Fruit fly (Drosophila melanogaster) whole organism, embryonic: ENCODE measurements around the gene ninaB.

Source experiments
- Abd-B ChIP-seq: fragments of 200-800 bp; sonication (Bioruptor generic); optimal IDR thresholded peaks from 2 replicates; lab custom pipeline; 2018; ENCODE audit warnings: missing biosample characterization, mild to moderate bottlenecking, missing genetic modification characterization, moderate library complexity
- Atf3 ChIP-seq: fragments of 200-800 bp; sonication (Bioruptor generic); optimal IDR thresholded peaks from 3 replicates; lab custom pipeline; 2016; ENCODE audit warnings: missing biosample characterization, missing genetic modification characterization
- C15 ChIP-seq: fragments of 200-800 bp; sonication (Bioruptor generic); IDR thresholded peaks from 3 replicates; pipeline ENCODE4 v1.3.6; 2022; ENCODE audit warnings: missing biosample characterization, missing genetic modification characterization
- CG11723 ChIP-seq: fragments of 200-800 bp; sonication (Bioruptor generic); optimal IDR thresholded peaks from 2 replicates; lab custom pipeline; 2017; ENCODE audit warnings: missing biosample characterization, mild to moderate bottlenecking, missing genetic modification characterization
- CG12659 ChIP-seq: fragments of 200-800 bp; sonication (Bioruptor generic); optimal IDR thresholded peaks from 3 replicates; lab custom pipeline; 2017; ENCODE audit warnings: mild to moderate bottlenecking, missing biosample characterization, missing genetic modification reagents, missing genetic modification characterization
- CG13287 ChIP-seq: fragments of 200-800 bp; sonication (Bioruptor generic); IDR thresholded peaks from 2 replicates; pipeline ENCODE4 v1.3.6; 2022; ENCODE audit warnings: missing biosample characterization, missing genetic modification characterization; ENCODE audit not compliant: partially characterized antibody
- CG15696 ChIP-seq: fragments of 200-800 bp; sonication (Bioruptor generic); optimal IDR thresholded peaks from 2 replicates; lab custom pipeline; 2019; ENCODE audit warnings: missing biosample characterization, mild to moderate bottlenecking, missing genetic modification characterization, moderate library complexity
- CG1602 ChIP-seq: fragments of 200-800 bp; sonication (Bioruptor generic); optimal IDR thresholded peaks from 3 replicates; lab custom pipeline; 2016; ENCODE audit warnings: missing biosample characterization, missing genetic modification characterization
- CG3065 ChIP-seq: fragments of 200-800 bp; sonication (Bioruptor generic); optimal IDR thresholded peaks from 2 replicates; lab custom pipeline; 2016; ENCODE audit warnings: missing biosample characterization, missing genetic modification characterization
- CG3163 ChIP-seq: fragments of 200-800 bp; sonication (Bioruptor generic); optimal IDR thresholded peaks from 3 replicates; lab custom pipeline; 2016; ENCODE audit warnings: missing biosample characterization, missing genetic modification characterization
- CG3281 ChIP-seq: fragments of 200-800 bp; sonication (Bioruptor generic); optimal IDR thresholded peaks from 3 replicates; lab custom pipeline; 2017; ENCODE audit warnings: missing biosample characterization, mild to moderate bottlenecking, missing genetic modification characterization
- CG34376 ChIP-seq: fragments of 200-800 bp; sonication (Bioruptor generic); optimal IDR thresholded peaks from 2 replicates; lab custom pipeline; 2018; ENCODE audit warnings: missing biosample characterization, mild to moderate bottlenecking, missing genetic modification characterization
- CG4328 ChIP-seq: fragments of 200-800 bp; sonication (Bioruptor generic); optimal IDR thresholded peaks from 3 replicates; lab custom pipeline; 2017; ENCODE audit warnings: missing biosample characterization, missing genetic modification reagents, missing genetic modification characterization
- CG4730 ChIP-seq: fragments of 200-800 bp; sonication (Bioruptor generic); IDR thresholded peaks from 2 replicates; pipeline ENCODE4 v1.3.6; 2022; ENCODE audit warnings: missing biosample characterization, missing genetic modification characterization
- CG4854 ChIP-seq: fragments of 200-800 bp; sonication (Bioruptor generic); optimal IDR thresholded peaks from 2 replicates; lab custom pipeline; 2016; ENCODE audit warnings: missing biosample characterization, missing genetic modification characterization, inconsistent platforms
- CG6254 ChIP-seq: fragments of 200-800 bp; sonication (Bioruptor generic); optimal IDR thresholded peaks from 3 replicates; lab custom pipeline; 2017; ENCODE audit warnings: mild to moderate bottlenecking, missing biosample characterization, missing genetic modification reagents, missing genetic modification characterization
- CG9727 ChIP-seq: fragments of 200-800 bp; sonication (Bioruptor generic); optimal IDR thresholded peaks from 3 replicates; lab custom pipeline; 2017; ENCODE audit warnings: missing biosample characterization, mild to moderate bottlenecking, missing genetic modification characterization
- D ChIP-seq, 2 experiments: fragments of 200-800 bp in 1 of 2; fragments of >200 bp in 1 of 2; sonication (Bioruptor generic) in 1 of 2; optimal IDR thresholded peaks; 2 replicates in 1 of 2; 3 replicates in 1 of 2; lab custom pipeline; 2017; ENCODE audit warnings: mild to moderate bottlenecking in 1 of 2, missing biosample characterization in 1 of 2, missing genetic modification characterization in 1 of 2, missing genetic modification reagents in 1 of 2
- E2f2 ChIP-seq: fragments of 200-800 bp; sonication (Bioruptor generic); IDR thresholded peaks from 2 replicates; pipeline ENCODE4 v1.3.6; 2022; ENCODE audit warnings: missing biosample characterization, missing genetic modification characterization
- HLH54F ChIP-seq: fragments of 200-800 bp; sonication (Bioruptor generic); optimal IDR thresholded peaks from 3 replicates; lab custom pipeline; 2016; ENCODE audit warnings: missing biosample characterization, missing genetic modification characterization
- Hr3 ChIP-seq: fragments of 200-800 bp; sonication (Bioruptor generic); optimal IDR thresholded peaks from 3 replicates; lab custom pipeline; 2016; ENCODE audit warnings: missing biosample characterization, missing genetic modification characterization
- Kr ChIP-seq: fragments of 200-800 bp; sonication (Bioruptor generic); optimal IDR thresholded peaks from 2 replicates; lab custom pipeline; 2017; ENCODE audit warnings: missing biosample characterization, mild to moderate bottlenecking, missing genetic modification characterization
- MBD-R2 ChIP-seq: fragments of 200-800 bp; sonication (Bioruptor generic); IDR thresholded peaks from 2 replicates; pipeline ENCODE4 v1.3.6; 2022; ENCODE audit warnings: missing biosample characterization, missing genetic modification characterization
- Nf-YA ChIP-seq: fragments of 200-800 bp; sonication (Bioruptor generic); IDR thresholded peaks from 2 replicates; pipeline ENCODE4 v1.3.6; 2022; ENCODE audit warnings: missing biosample characterization, missing genetic modification characterization
- Opbp ChIP-seq: fragments of 200-800 bp; sonication (Bioruptor generic); IDR thresholded peaks from 3 replicates; pipeline ENCODE4 v1.3.6; 2022; ENCODE audit warnings: missing biosample characterization, missing genetic modification characterization; ENCODE audit not compliant: partially characterized antibody
- Xrp1 ChIP-seq: fragments of 200-800 bp; sonication (Bioruptor generic); IDR thresholded peaks from 2 replicates; pipeline ENCODE4 v1.3.6; 2022; ENCODE audit warnings: missing biosample characterization, missing genetic modification characterization
- YL-1 ChIP-seq: fragments of 200-800 bp; sonication (Bioruptor generic); optimal IDR thresholded peaks from 3 replicates; lab custom pipeline; 2017; ENCODE audit warnings: missing biosample characterization, mild to moderate bottlenecking, missing genetic modification characterization
- abd-A ChIP-seq: fragments of 200-800 bp; sonication (Bioruptor generic); optimal IDR thresholded peaks from 3 replicates; lab custom pipeline; 2019; ENCODE audit warnings: missing biosample characterization, mild to moderate bottlenecking, missing genetic modification characterization, moderate library complexity
- amos ChIP-seq: fragments of 200-800 bp; sonication (Bioruptor generic); IDR thresholded peaks from 2 replicates; pipeline ENCODE4 v1.3.6; 2022; ENCODE audit warnings: missing biosample characterization, missing genetic modification characterization; ENCODE audit not compliant: partially characterized antibody
- ap ChIP-seq: fragments of 200-800 bp; sonication (Bioruptor generic); IDR thresholded peaks from 2 replicates; pipeline ENCODE4 v1.3.6; 2022; ENCODE audit warnings: missing biosample characterization, missing genetic modification characterization
- crp ChIP-seq, 2 experiments: fragments of 200-800 bp; sonication (Bioruptor generic); optimal IDR thresholded peaks; 2 replicates in 1 of 2; 3 replicates in 1 of 2; lab custom pipeline; 2017; ENCODE audit warnings: missing biosample characterization in 2 of 2, missing genetic modification characterization in 2 of 2, mild to moderate bottlenecking in 1 of 2, moderate library complexity in 1 of 2
- exex ChIP-seq: fragments of 200-800 bp; sonication (Bioruptor generic); optimal IDR thresholded peaks from 4 replicates; lab custom pipeline; 2018; ENCODE audit warnings: missing biosample characterization, mild to moderate bottlenecking, missing genetic modification characterization, moderate library complexity
- fru ChIP-seq: fragments of >200 bp; optimal IDR thresholded peaks from 2 replicates; lab custom pipeline; 2017
- lab ChIP-seq: fragments of 200-800 bp; sonication (Bioruptor generic); optimal IDR thresholded peaks from 3 replicates; lab custom pipeline; 2017; ENCODE audit warnings: missing biosample characterization, missing genetic modification characterization, mild to moderate bottlenecking, moderate library complexity, missing genetic modification reagents
- lmd ChIP-seq: fragments of 200-800 bp; sonication (Bioruptor generic); IDR thresholded peaks from 2 replicates; pipeline ENCODE4 v1.3.6; 2022; ENCODE audit warnings: missing biosample characterization, missing genetic modification characterization
- lov ChIP-seq, 2 experiments: fragments of 200-800 bp in 1 of 2; fragments of >200 bp in 1 of 2; sonication (Bioruptor generic) in 1 of 2; IDR thresholded peaks in 1 of 2; optimal IDR thresholded peaks in 1 of 2; 2 replicates in 1 of 2; 3 replicates in 1 of 2; pipeline versions ENCODE4 v1.3.6 to Lab custom; 2017 to 2022; ENCODE audit warnings: missing biosample characterization in 1 of 2, missing genetic modification characterization in 1 of 2
- pfk ChIP-seq: fragments of 200-800 bp; sonication (Bioruptor generic); optimal IDR thresholded peaks from 2 replicates; lab custom pipeline; 2018; ENCODE audit warnings: missing biosample characterization, mild to moderate bottlenecking, missing genetic modification characterization, moderate library complexity
- phol ChIP-seq: fragments of 200-800 bp; sonication (Bioruptor generic); optimal IDR thresholded peaks from 3 replicates; lab custom pipeline; 2018; ENCODE audit warnings: missing biosample characterization, mild to moderate bottlenecking, missing genetic modification characterization, moderate library complexity
- ranshi ChIP-seq: fragments of 200-800 bp; sonication (Bioruptor generic); IDR thresholded peaks from 2 replicates; pipeline ENCODE4 v1.3.6; 2022; ENCODE audit warnings: missing biosample characterization, missing genetic modification characterization
- scrt ChIP-seq: fragments of 200-800 bp; sonication (Bioruptor generic); optimal IDR thresholded peaks from 2 replicates; lab custom pipeline; 2018; ENCODE audit warnings: missing biosample characterization, mild to moderate bottlenecking, missing genetic modification characterization, moderate library complexity
- sens ChIP-seq: fragments of 200-800 bp; sonication (Bioruptor generic); peaks from one replicate; lab custom pipeline; 2016; ENCODE audit warnings: missing biosample characterization, missing genetic modification characterization
- slbo ChIP-seq: fragments of 200-800 bp; sonication (Bioruptor generic); IDR thresholded peaks from 2 replicates; pipeline ENCODE4 v1.3.6; 2022; ENCODE audit warnings: missing biosample characterization, missing genetic modification characterization
- sob ChIP-seq: fragments of 200-800 bp; sonication (Bioruptor generic); IDR thresholded peaks from 2 replicates; pipeline ENCODE4 v1.3.6; 2022; ENCODE audit warnings: missing biosample characterization, missing genetic modification characterization
- tup ChIP-seq: fragments of 200-800 bp; sonication (Bioruptor generic); optimal IDR thresholded peaks from 2 replicates; lab custom pipeline; 2016; ENCODE audit warnings: missing biosample characterization, mild to moderate bottlenecking, missing genetic modification characterization, moderate library complexity
- vnd ChIP-seq: fragments of 200-800 bp; sonication (Bioruptor generic); IDR thresholded peaks from 3 replicates; pipeline ENCODE4 v1.3.6; 2022; ENCODE audit warnings: missing biosample characterization, missing genetic modification characterization; ENCODE audit not compliant: partially characterized antibody
- wdn ChIP-seq: fragments of 200-800 bp; sonication (Bioruptor generic); IDR thresholded peaks from 2 replicates; pipeline ENCODE4 v1.3.6; 2022; ENCODE audit warnings: missing biosample characterization, missing genetic modification characterization
- zfh2 ChIP-seq: fragments of 200-800 bp; sonication (Bioruptor generic); optimal IDR thresholded peaks from 2 replicates; lab custom pipeline; 2016; ENCODE audit warnings: missing biosample characterization, missing genetic modification characterization

The ninaB gene

dm6 chr3R:13686371-13687211, 13.8 kb upstream of the ninaB start, which contains the start of gene omd (continued):
- peak; percentile 37; the same call in 1 of the 2 replicates for TF ChIP-seq MBD-R2 (GFP tag; lab: Robert Waterston, UW)
- no peak for TF ChIP-seq scrt (GFP tag; lab: Kevin White, UChicago)
- no peak for TF ChIP-seq lov (optimal IDR thresholded peaks at IDR 0.05; lab: Kevin White, UChicago)
- TF ChIP-seq lov (GFP tag; IDR thresholded peaks at IDR 0.05; lab: Robert Waterston, UW): peak; percentile 80
- TF ChIP-seq CG3163 (GFP tag; lab: Kevin White, UChicago): peak; percentile 41
- TF ChIP-seq Xrp1 (GFP tag; lab: Robert Waterston, UW): peak; percentile 81
- 0 out of 2 replicates have a peak, but pooled peaks have one; percentile 18 for TF ChIP-seq E2f2 (GFP tag; lab: Robert Waterston, UW)
- TF ChIP-seq phol (tag; lab: Kevin White, UChicago): no peak
- 0 out of 2 replicates have a peak, but pooled peaks have one; percentile 23 for TF ChIP-seq CG13287 (GFP tag; lab: Robert Waterston, UW)
- peak; percentile 80 for TF ChIP-seq exex (tag; lab: Kevin White, UChicago)
- peak; percentile 26; the same call in 1 of the 2 replicates for TF ChIP-seq lmd
- TF ChIP-seq sens (GFP tag; lab: Kevin White, UChicago): peak; percentile 94
- TF ChIP-seq CG6254 (GFP tag; lab: Kevin White, UChicago): peak; percentile 61
- TF ChIP-seq lab (GFP tag; lab: Kevin White, UChicago): peak; percentile 87
- 0 out of 3 replicates have a peak, but pooled peaks have one; percentile 10 for TF ChIP-seq C15 (GFP tag; lab: Robert Waterston, UW)
- no peak for TF ChIP-seq abd-A (tag; lab: Kevin White, UChicago)
- TF ChIP-seq Kr (GFP tag; lab: Kevin White, UChicago): peak; percentile 72
- peak; percentile 38 for TF ChIP-seq CG4854 (GFP tag; lab: Kevin White, UChicago)
- no peak for TF ChIP-seq Opbp (GFP tag; lab: Robert Waterston, UW)
- peak; percentile 10 for TF ChIP-seq zfh2
- TF ChIP-seq ap (GFP tag; lab: Robert Waterston, UW): peak; percentile 61
- peak; percentile 27 for TF ChIP-seq pfk (GFP tag; lab: Kevin White, UChicago)
- TF ChIP-seq YL-1 (GFP tag; lab: Kevin White, UChicago): peak; percentile 56
- TF ChIP-seq tup (GFP tag; lab: Kevin White, UChicago): peak; percentile 6
- TF ChIP-seq CG34376 (GFP tag; lab: Kevin White, UChicago): peak; percentile 96
- TF ChIP-seq ranshi (GFP tag; lab: Robert Waterston, UW): peak; percentile 47; the same call in 1 of the 2 replicates
- no peak for TF ChIP-seq fru (lab: Kevin White, UChicago)
- TF ChIP-seq CG4730: no peak
- TF ChIP-seq sob (GFP tag; lab: Robert Waterston, UW): peak; percentile 73
- peak; percentile 27 for TF ChIP-seq CG3065 (GFP tag; lab: Kevin White, UChicago)
- no peak for TF ChIP-seq amos
- TF ChIP-seq CG11723 (GFP tag; lab: Kevin White, UChicago): no peak
- peak in 1 of 2 experiments; percentile 7 for TF ChIP-seq crp (GFP tag; optimal IDR thresholded peaks at IDR 0.05; lab: Kevin White, UChicago)
- TF ChIP-seq CG1602 (GFP tag; lab: Kevin White, UChicago): peak; percentile 19
- peak; percentile 68; the same call in 1 of the 2 replicates for TF ChIP-seq Nf-YA (GFP tag; lab: Robert Waterston, UW)
- peak; percentile 79 for TF ChIP-seq CG4328 (GFP tag; lab: Kevin White, UChicago)
- TF ChIP-seq CG12659 (GFP tag; lab: Kevin White, UChicago): no peak
- TF ChIP-seq Atf3: peak; percentile 1
- peak; percentile 70 for TF ChIP-seq CG15696 (tag; lab: Kevin White, UChicago)
- no peak for TF ChIP-seq vnd (GFP tag; lab: Robert Waterston, UW)
- peak; percentile 56 for TF ChIP-seq slbo (GFP tag; lab: Robert Waterston, UW)
- TF ChIP-seq HLH54F: peak; percentile 41
- TF ChIP-seq D (optimal IDR thresholded peaks at IDR 0.05; lab: Kevin White, UChicago): no peak
- TF ChIP-seq D (GFP tag; optimal IDR thresholded peaks at IDR 0.05; lab: Kevin White, UChicago): peak; percentile 66
- TF ChIP-seq wdn (GFP tag; lab: Robert Waterston, UW): peak; percentile 53
- TF ChIP-seq Hr3 (GFP tag; lab: Kevin White, UChicago): peak; percentile 25
- no peak for TF ChIP-seq Abd-B
- peak; percentile 73 for TF ChIP-seq CG3281 (GFP tag; lab: Kevin White, UChicago)
- peak; percentile 76 for TF ChIP-seq CG9727 (GFP tag; lab: Kevin White, UChicago)
